Worm (Caenorhabditis elegans) whole organism, early embryonic: ENCODE measurements around the gene rpb-9.

Experiments
- F13C5.2 ChIP-seq: sonication (generic microtip); optimal IDR thresholded peaks from 2 replicates; lab custom pipeline; 2017; ENCODE audit warnings: mild to moderate bottlenecking, missing genetic modification characterization, inconsistent platforms, missing compliant biosample characterization
- aly-1 ChIP-seq: sonication (generic microtip); optimal IDR thresholded peaks from 2 replicates; lab custom pipeline; 2016; ENCODE audit warnings: missing genetic modification characterization, missing compliant biosample characterization
- ama-1 ChIP-seq: fragments of 150-350 bp; optimal IDR thresholded peaks from 2 replicates; lab custom pipeline; 2014
- flt-1 ChIP-seq: fragments of 200-800 bp; sonication (Bioruptor generic); IDR thresholded peaks from 2 replicates; pipeline ENCODE4 v1.3.6; 2022; ENCODE audit warnings: missing genetic modification characterization, missing compliant biosample characterization

ce11 chrV:8016928-8017327, 4.8 kb upstream of the rpb-9 start, which contains the start of gene sptl-2:
- no peak for TF ChIP-seq ama-1 (lab: Kevin White, UChicago)
- TF ChIP-seq F13C5.2 (tag; lab: Kevin White, UChicago) = no peak
- TF ChIP-seq flt-1 (GFP tag; lab: Robert Waterston, UW) = no peak
- no peak for TF ChIP-seq aly-1 (tag; lab: Kevin White, UChicago)
